Worm (Caenorhabditis elegans) whole organism, late embryonic: ENCODE measurements around the gene Y38F1A.8.

Source experiments
- ceh-18 ChIP-seq: sonication (generic microtip); optimal IDR thresholded peaks from 2 replicates; lab custom pipeline; 2016; ENCODE audit warnings: missing genetic modification characterization, missing compliant biosample characterization
- ceh-24 ChIP-seq: sonication (generic microtip); optimal IDR thresholded peaks from 2 replicates; lab custom pipeline; 2016; ENCODE audit warnings: mild to moderate bottlenecking, missing genetic modification characterization, missing compliant biosample characterization
- ceh-9 ChIP-seq: sonication (generic microtip); optimal IDR thresholded peaks from 2 replicates; lab custom pipeline; 2016; ENCODE audit warnings: mild to moderate bottlenecking, missing genetic modification characterization, inconsistent platforms, missing compliant biosample characterization
- che-1 ChIP-seq: sonication (generic microtip); optimal IDR thresholded peaks from 2 replicates; lab custom pipeline; 2016; ENCODE audit warnings: mild to moderate bottlenecking, missing genetic modification characterization, missing compliant biosample characterization
- dmd-4 ChIP-seq: sonication (generic microtip); optimal IDR thresholded peaks from 2 replicates; lab custom pipeline; 2016; ENCODE audit warnings: borderline replicate concordance, missing genetic modification characterization, missing compliant biosample characterization
- hlh-8 ChIP-seq: sonication (generic microtip); optimal IDR thresholded peaks from 2 replicates; lab custom pipeline; 2016; ENCODE audit warnings: missing genotype, missing genetic modification characterization, missing compliant biosample characterization
- lin-11 ChIP-seq: fragments of 200-800 bp; sonication (Bioruptor generic); optimal IDR thresholded peaks from 2 replicates; lab custom pipeline; 2018; ENCODE audit warnings: mild to moderate bottlenecking, missing genetic modification characterization, missing compliant biosample characterization
- nfya-1 ChIP-seq: sonication (generic microtip); optimal IDR thresholded peaks from 2 replicates; lab custom pipeline; 2017; ENCODE audit warnings: missing genetic modification characterization, mild to moderate bottlenecking, missing compliant biosample characterization, antibody characterized with exemption, moderate library complexity
- tbx-2 ChIP-seq: sonication (generic microtip); optimal IDR thresholded peaks from 2 replicates; lab custom pipeline; 2016; ENCODE audit warnings: missing genetic modification characterization, missing compliant biosample characterization
- zip-5 ChIP-seq: sonication (generic microtip); optimal IDR thresholded peaks from 2 replicates; lab custom pipeline; 2016; ENCODE audit warnings: missing genetic modification characterization, missing compliant biosample characterization

DNA sequence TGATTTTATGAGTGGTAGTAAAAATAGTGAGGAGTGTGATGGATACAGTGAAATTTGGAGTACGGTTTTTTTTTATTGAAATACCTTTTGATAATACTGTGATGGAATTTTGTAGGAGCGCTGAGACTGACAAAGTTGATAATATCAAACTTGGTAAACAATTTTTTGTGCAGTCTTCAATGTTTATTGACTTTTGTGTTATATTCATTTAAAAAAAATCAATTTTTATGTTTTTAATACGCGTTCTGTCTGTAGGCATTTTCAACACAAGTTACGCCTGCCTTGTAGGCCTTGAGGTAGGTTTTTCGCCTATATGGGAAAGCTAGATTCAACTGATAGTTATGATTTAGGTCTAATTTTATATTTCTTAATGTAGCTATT is 4.2 kb upstream of the Y38F1A.8 start:
- TF ChIP-seq ceh-9 (tag; lab: Kevin White, UChicago): no peak
- no peak for TF ChIP-seq tbx-2 (tag; lab: Kevin White, UChicago)
- TF ChIP-seq hlh-8 (tag; lab: Kevin White, UChicago): no peak
- no peak for TF ChIP-seq ceh-18 (tag; lab: Kevin White, UChicago)
- TF ChIP-seq ceh-24 (tag; lab: Kevin White, UChicago): no peak
- TF ChIP-seq che-1 (tag; lab: Kevin White, UChicago): no peak
- no peak for TF ChIP-seq nfya-1 (tag; lab: Kevin White, UChicago)
- no peak for TF ChIP-seq dmd-4 (tag; lab: Kevin White, UChicago)
- TF ChIP-seq lin-11 (tag; lab: Kevin White, UChicago): no peak
- TF ChIP-seq zip-5 (tag; lab: Kevin White, UChicago): no peak
